Fruit fly (Drosophila melanogaster) whole organism, embryonic: Measurements from ENCODE around the gene CG31178.

Experiments used
- Ada2b ChIP-seq: fragments of 200-800 bp; sonication (Bioruptor generic); IDR thresholded peaks from 2 replicates; pipeline ENCODE4 v1.3.6; 2022; ENCODE audit warnings: missing biosample characterization, missing genetic modification characterization
- CG10267 ChIP-seq: fragments of 200-800 bp; sonication (Bioruptor generic); optimal IDR thresholded peaks from 2 replicates; lab custom pipeline; 2018; ENCODE audit warnings: missing biosample characterization, mild to moderate bottlenecking, missing genetic modification characterization, moderate library complexity
- CG10979 ChIP-seq: fragments of 200-800 bp; sonication (Bioruptor generic); optimal IDR thresholded peaks from 2 replicates; lab custom pipeline; 2018; ENCODE audit warnings: missing biosample characterization, mild to moderate bottlenecking, missing genetic modification characterization, moderate library complexity
- CG11695 ChIP-seq: fragments of 200-800 bp; sonication (Bioruptor generic); IDR thresholded peaks from 3 replicates; pipeline ENCODE4 v1.3.6; 2022; ENCODE audit warnings: missing biosample characterization, missing genetic modification characterization
- CG12391 ChIP-seq: fragments of 200-800 bp; sonication (Bioruptor generic); optimal IDR thresholded peaks from 3 replicates; lab custom pipeline; 2018; ENCODE audit warnings: missing biosample characterization, mild to moderate bottlenecking, missing genetic modification characterization, moderate library complexity
- CG15269 ChIP-seq: fragments of 200-800 bp; sonication (Bioruptor generic); optimal IDR thresholded peaks from 2 replicates; lab custom pipeline; 2018; ENCODE audit warnings: missing biosample characterization, mild to moderate bottlenecking, missing genetic modification characterization, moderate library complexity
- CG17361 ChIP-seq: fragments of 200-800 bp; sonication (Bioruptor generic); IDR thresholded peaks from 3 replicates; pipeline ENCODE4 v1.3.6; 2022; ENCODE audit warnings: missing biosample characterization, missing genetic modification characterization
- CG17385 ChIP-seq: fragments of 200-800 bp; sonication (Bioruptor generic); optimal IDR thresholded peaks from 3 replicates; lab custom pipeline; 2018; ENCODE audit warnings: missing biosample characterization, mild to moderate bottlenecking, missing genetic modification characterization
- CG18262 ChIP-seq: fragments of 200-800 bp; optimal IDR thresholded peaks from 3 replicates; lab custom pipeline; 2019; ENCODE audit warnings: missing biosample characterization, mild to moderate bottlenecking, missing genetic modification characterization, moderate library complexity
- CG2712 ChIP-seq: fragments of 200-800 bp; optimal IDR thresholded peaks from 3 replicates; lab custom pipeline; 2019; ENCODE audit warnings: missing biosample characterization, mild to moderate bottlenecking, missing genetic modification characterization, moderate library complexity
- CG2875 ChIP-seq: fragments of 200-800 bp; sonication (Bioruptor generic); optimal IDR thresholded peaks from 2 replicates; lab custom pipeline; 2017; ENCODE audit warnings: missing biosample characterization, mild to moderate bottlenecking, missing genetic modification characterization, missing genetic modification reagents
- CG34422 ChIP-seq: fragments of 200-800 bp; sonication (Bioruptor generic); IDR thresholded peaks from 3 replicates; pipeline ENCODE4 v1.3.6; 2022; ENCODE audit warnings: missing biosample characterization, missing genetic modification characterization
- CG3726 ChIP-seq: fragments of 200-800 bp; sonication (Bioruptor generic); IDR thresholded peaks from 3 replicates; pipeline ENCODE4, ENCODE4 v1.3.6; 2022; ENCODE audit warnings: missing biosample characterization, missing genetic modification characterization
- CG3995 ChIP-seq: fragments of 200-800 bp; sonication (Bioruptor generic); optimal IDR thresholded peaks from 3 replicates; lab custom pipeline; 2016; ENCODE audit warnings: missing biosample characterization, missing genetic modification characterization
- CG4328 ChIP-seq: fragments of 200-800 bp; sonication (Bioruptor generic); optimal IDR thresholded peaks from 3 replicates; lab custom pipeline; 2017; ENCODE audit warnings: missing biosample characterization, missing genetic modification reagents, missing genetic modification characterization
- CG8281 ChIP-seq: fragments of 200-800 bp; sonication (Bioruptor generic); optimal IDR thresholded peaks from 2 replicates; lab custom pipeline; 2018; ENCODE audit warnings: missing biosample characterization, mild to moderate bottlenecking, missing genetic modification characterization, moderate library complexity
- CG9727 ChIP-seq: fragments of 200-800 bp; sonication (Bioruptor generic); optimal IDR thresholded peaks from 3 replicates; lab custom pipeline; 2017; ENCODE audit warnings: missing biosample characterization, mild to moderate bottlenecking, missing genetic modification characterization
- CG9797 ChIP-seq: fragments of 200-800 bp; sonication (Bioruptor generic); optimal IDR thresholded peaks from 3 replicates; lab custom pipeline; 2018; ENCODE audit warnings: missing biosample characterization, mild to moderate bottlenecking, missing genetic modification characterization
- Camta ChIP-seq: fragments of 200-800 bp; sonication (Bioruptor generic); optimal IDR thresholded peaks from 2 replicates; lab custom pipeline; 2016; ENCODE audit warnings: missing biosample characterization, missing genetic modification characterization
- D19A ChIP-seq: fragments of 200-800 bp; optimal IDR thresholded peaks from 3 replicates; lab custom pipeline; 2019; ENCODE audit warnings: missing biosample characterization, mild to moderate bottlenecking, missing genetic modification characterization, moderate library complexity
- Dip3 ChIP-seq: fragments of 200-800 bp; sonication (Bioruptor generic); optimal IDR thresholded peaks from 3 replicates; lab custom pipeline; 2016; ENCODE audit warnings: missing biosample characterization, missing genetic modification characterization
- Drgx ChIP-seq: fragments of 200-800 bp; sonication (Bioruptor generic); IDR thresholded peaks from 2 replicates; pipeline ENCODE4 v1.3.6; 2022; ENCODE audit warnings: missing biosample characterization, missing genetic modification characterization
- Fer2 ChIP-seq: fragments of 200-800 bp; sonication (Bioruptor generic); optimal IDR thresholded peaks from 2 replicates; lab custom pipeline; 2018; ENCODE audit warnings: missing biosample characterization, mild to moderate bottlenecking, missing genetic modification characterization, moderate library complexity
- HLH4C ChIP-seq: fragments of 200-800 bp; sonication (Bioruptor generic); IDR thresholded peaks from 3 replicates; pipeline ENCODE4 v1.3.6; 2022; ENCODE audit warnings: missing biosample characterization, missing genetic modification characterization; ENCODE audit not compliant: partially characterized antibody
- Lpt ChIP-seq: fragments of >200 bp; optimal IDR thresholded peaks from 2 replicates; lab custom pipeline; 2018; ENCODE audit warnings: missing biosample characterization, missing genetic modification characterization
- MTF-1 ChIP-seq: fragments of 200-800 bp; sonication (Bioruptor generic); optimal IDR thresholded peaks from 2 replicates; lab custom pipeline; 2018; ENCODE audit warnings: missing biosample characterization, mild to moderate bottlenecking, missing genetic modification characterization, borderline replicate concordance
- Med ChIP-seq: fragments of 200-800 bp; sonication (Bioruptor generic); peaks from one replicate; lab custom pipeline; 2016; ENCODE audit warnings: missing biosample characterization, missing genetic modification characterization, mild to moderate bottlenecking, inconsistent platforms, moderate library complexity
- NK7.1 ChIP-seq: fragments of 200-800 bp; sonication (Bioruptor generic); optimal IDR thresholded peaks from 3 replicates; lab custom pipeline; 2016; ENCODE audit warnings: missing biosample characterization, missing genetic modification characterization
- Oli ChIP-seq: fragments of 200-800 bp; sonication (Bioruptor generic); optimal IDR thresholded peaks from 2 replicates; lab custom pipeline; 2018; ENCODE audit warnings: missing biosample characterization, mild to moderate bottlenecking, missing genetic modification characterization, moderate library complexity
- Rfx ChIP-seq: fragments of 200-800 bp; sonication (Bioruptor generic); IDR thresholded peaks from 2 replicates; pipeline ENCODE4 v1.3.6; 2022; ENCODE audit warnings: missing biosample characterization, missing genetic modification characterization
- ash1 ChIP-seq: fragments of 200-800 bp; sonication (Bioruptor generic); optimal IDR thresholded peaks from 2 replicates; lab custom pipeline; 2018; ENCODE audit warnings: missing biosample characterization, mild to moderate bottlenecking, missing genetic modification characterization
- dmrt11E ChIP-seq: fragments of 200-800 bp; sonication (Bioruptor generic); optimal IDR thresholded peaks from 3 replicates; lab custom pipeline; 2018; ENCODE audit warnings: missing biosample characterization, mild to moderate bottlenecking, missing genetic modification characterization, moderate library complexity
- dysf ChIP-seq: fragments of 200-800 bp; sonication (Bioruptor generic); IDR thresholded peaks from 3 replicates; pipeline ENCODE4 v1.3.6; 2022; ENCODE audit warnings: missing biosample characterization, missing genetic modification characterization
- eyg ChIP-seq: fragments of 200-800 bp; sonication (Bioruptor generic); optimal IDR thresholded peaks from 3 replicates; lab custom pipeline; 2016; ENCODE audit warnings: missing biosample characterization, missing genetic modification characterization
- gem ChIP-seq: fragments of 200-800 bp; sonication (Bioruptor generic); optimal IDR thresholded peaks from 2 replicates; lab custom pipeline; 2019; ENCODE audit warnings: missing biosample characterization, mild to moderate bottlenecking, missing genetic modification characterization, moderate library complexity
- gt ChIP-seq: fragments of 200-800 bp; sonication (Bioruptor generic); IDR thresholded peaks from 2 replicates; pipeline ENCODE4 v1.3.6; 2022; ENCODE audit warnings: missing biosample characterization, missing genetic modification characterization
- ham ChIP-seq: fragments of 200-800 bp; sonication (Bioruptor generic); IDR thresholded peaks from 2 replicates; pipeline ENCODE4 v1.3.6; 2022; ENCODE audit warnings: missing biosample characterization, missing genetic modification characterization
- jing ChIP-seq: fragments of 200-800 bp; sonication (Bioruptor generic); optimal IDR thresholded peaks from 2 replicates; lab custom pipeline; 2018; ENCODE audit warnings: missing biosample characterization, mild to moderate bottlenecking, missing genetic modification characterization
- kah ChIP-seq: fragments of 200-800 bp; sonication (Bioruptor generic); optimal IDR thresholded peaks from 2 replicates; lab custom pipeline; 2018; ENCODE audit warnings: missing biosample characterization, mild to moderate bottlenecking, missing genetic modification characterization
- lilli ChIP-seq: fragments of 200-800 bp; sonication (Bioruptor generic); optimal IDR thresholded peaks from 3 replicates; lab custom pipeline; 2016; ENCODE audit warnings: missing biosample characterization, missing genetic modification characterization
- lola ChIP-seq, 3 experiments: fragments of >200 bp in 2 of 3; fragments of 200-800 bp in 1 of 3; sonication (Bioruptor generic) in 1 of 3; optimal IDR thresholded peaks; 2 replicates each; lab custom pipeline; 2017 to 2019; ENCODE audit warnings: missing biosample characterization in 3 of 3, missing genetic modification characterization in 3 of 3, mild to moderate bottlenecking in 1 of 3, moderate library complexity in 1 of 3
- lov ChIP-seq, 2 experiments: fragments of 200-800 bp in 1 of 2; fragments of >200 bp in 1 of 2; sonication (Bioruptor generic) in 1 of 2; IDR thresholded peaks in 1 of 2; optimal IDR thresholded peaks in 1 of 2; 2 replicates in 1 of 2; 3 replicates in 1 of 2; pipeline versions ENCODE4 v1.3.6 to Lab custom; 2017 to 2022; ENCODE audit warnings: missing biosample characterization in 1 of 2, missing genetic modification characterization in 1 of 2
- nerfin-2 ChIP-seq: fragments of 200-800 bp; sonication (Bioruptor generic); IDR thresholded peaks from 2 replicates; pipeline ENCODE4 v1.3.6; 2022; ENCODE audit warnings: missing biosample characterization, missing genetic modification characterization; ENCODE audit not compliant: partially characterized antibody
- phol ChIP-seq: fragments of 200-800 bp; sonication (Bioruptor generic); optimal IDR thresholded peaks from 3 replicates; lab custom pipeline; 2018; ENCODE audit warnings: missing biosample characterization, mild to moderate bottlenecking, missing genetic modification characterization, moderate library complexity
- run ChIP-seq: fragments of 200-800 bp; sonication (Bioruptor generic); optimal IDR thresholded peaks from 3 replicates; lab custom pipeline; 2018; ENCODE audit warnings: missing biosample characterization, mild to moderate bottlenecking, missing genetic modification characterization
- sqz ChIP-seq: fragments of 200-800 bp; sonication (Bioruptor generic); optimal IDR thresholded peaks from 3 replicates; lab custom pipeline; 2018; ENCODE audit warnings: missing biosample characterization, mild to moderate bottlenecking, missing genetic modification characterization
- sug ChIP-seq: fragments of 200-800 bp; optimal IDR thresholded peaks from 2 replicates; lab custom pipeline; 2019; ENCODE audit warnings: missing biosample characterization, mild to moderate bottlenecking, missing genetic modification characterization, moderate library complexity
- toy ChIP-seq: fragments of 200-800 bp; sonication (Bioruptor generic); IDR thresholded peaks from 2 replicates; pipeline ENCODE4 v1.3.6; 2022; ENCODE audit warnings: missing biosample characterization, missing genetic modification characterization
- zen ChIP-seq: fragments of 200-800 bp; sonication (Bioruptor generic); optimal IDR thresholded peaks from 3 replicates; lab custom pipeline; 2018; ENCODE audit warnings: missing biosample characterization, mild to moderate bottlenecking, missing genetic modification characterization, moderate library complexity

CG31178 gene

dm6 chr3R:21825775-21826558 lies 47.6 kb upstream of the CG31178 start (continued):
- TF ChIP-seq CG3726 (no peak), lov (optimal IDR thresholded peaks at IDR 0.05; lab: Kevin White, UChicago) (no peak), lov (GFP tag; IDR thresholded peaks at IDR 0.05; lab: Robert Waterston, UW) (0 out of 3 replicates have a peak, but pooled peaks have one; percentile 44), Fer2 (tag; lab: Kevin White, UChicago) (no peak), zen (tag; lab: Kevin White, UChicago) (peak; percentile 75), CG8281 (tag; lab: Kevin White, UChicago) (no peak), phol (peak; percentile 6), lilli (GFP tag; lab: Kevin White, UChicago) (no peak), CG18262 (tag; lab: Kevin White, UChicago) (peak; percentile 32), Camta (GFP tag; lab: Kevin White, UChicago) (no peak), CG34422 (GFP tag; lab: Robert Waterston, UW) (no peak), toy (GFP tag; lab: Robert Waterston, UW) (0 out of 2 replicates have a peak, but pooled peaks have one; percentile 17), dysf (no peak), Med (GFP tag; lab: Kevin White, UChicago) (peak; percentile 24), CG10267 (peak; percentile 20), CG15269 (tag; lab: Kevin White, UChicago) (no peak), nerfin-2 (no peak), CG10979 (tag; lab: Kevin White, UChicago) (peak; percentile 22), kah (GFP tag; lab: Kevin White, UChicago) (no peak), CG17361 (GFP tag; lab: Robert Waterston, UW) (0 out of 3 replicates have a peak, but pooled peaks have one; percentile 39), eyg (no peak), CG17385 (GFP tag; lab: Kevin White, UChicago) (peak; percentile 50), lola (GFP tag; optimal IDR thresholded peaks at IDR 0.05; lab: Kevin White, UChicago) (peak in 1 of 3 experiments; percentile 56), NK7.1 (no peak), CG9797 (GFP tag; lab: Kevin White, UChicago) (no peak), dmrt11E (tag; lab: Kevin White, UChicago) (peak; percentile 59), gem (peak; percentile 2), CG3995 (GFP tag; lab: Kevin White, UChicago) (no peak), Rfx (GFP tag; lab: Robert Waterston, UW) (no peak), D19A (tag; lab: Kevin White, UChicago) (no peak), CG2712 (tag; lab: Kevin White, UChicago) (peak; percentile 6), MTF-1 (no peak), CG9727 (peak; percentile 34), Dip3 (GFP tag; lab: Kevin White, UChicago) (no peak), gt (GFP tag; lab: Robert Waterston, UW) (no peak), sug (tag; lab: Kevin White, UChicago) (no peak), ham (GFP tag; lab: Robert Waterston, UW) (no peak), CG2875 (GFP tag; lab: Kevin White, UChicago) (no peak)

DNA sequence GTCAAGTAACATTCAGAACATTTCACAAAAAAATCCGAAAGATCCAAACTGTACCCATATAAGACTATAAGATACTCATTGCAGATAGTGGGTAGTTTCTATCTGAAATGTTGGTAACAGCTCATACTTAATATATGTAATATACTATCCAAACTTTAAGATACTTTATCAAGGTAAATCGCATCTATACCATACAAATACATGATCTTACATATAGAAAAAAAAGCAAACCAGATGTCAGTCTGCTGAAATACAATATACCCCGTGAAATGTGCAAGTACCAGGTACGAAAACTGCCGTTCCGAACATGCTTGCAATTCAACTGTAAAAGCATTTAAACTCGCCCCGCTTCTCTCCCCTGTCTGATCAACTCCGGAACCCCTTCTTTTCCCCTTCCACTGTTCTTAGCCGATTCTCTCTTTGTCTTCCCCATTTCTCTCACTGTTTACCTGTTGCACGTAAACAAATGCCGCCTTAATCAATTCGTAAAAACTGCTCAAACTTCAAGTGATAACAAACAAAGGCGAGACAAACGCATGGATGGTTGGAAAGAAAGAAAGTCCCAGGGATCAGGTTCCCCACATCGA lies 46.0 kb upstream of the CG31178 start:
- peak; percentile 38; the same call in 2 of the 3 replicates for TF ChIP-seq HLH4C (GFP tag; lab: Robert Waterston, UW)
- no peak for TF ChIP-seq Oli (tag; lab: Kevin White, UChicago)
- peak; percentile 11 for TF ChIP-seq gem
- TF ChIP-seq CG11695: no peak
- TF ChIP-seq CG12391 (tag; lab: Kevin White, UChicago): peak; percentile 15
- no peak for TF ChIP-seq CG4328 (GFP tag; lab: Kevin White, UChicago)
- no peak for TF ChIP-seq ash1 (GFP tag; lab: Kevin White, UChicago)
- TF ChIP-seq run (tag; lab: Kevin White, UChicago): no peak
- no peak for TF ChIP-seq sqz
- TF ChIP-seq Ada2b (GFP tag; lab: Robert Waterston, UW): no peak
- peak; percentile 9 for TF ChIP-seq dmrt11E (tag; lab: Kevin White, UChicago)
- TF ChIP-seq jing (GFP tag; lab: Kevin White, UChicago): no peak
- TF ChIP-seq Drgx (GFP tag; lab: Robert Waterston, UW): peak; percentile 34; the same call in 1 of the 2 replicates
- TF ChIP-seq Lpt (GFP tag; lab: Kevin White, UChicago): no peak
